Fruit fly (Drosophila melanogaster): ENCODE measurements around the gene CG5731.

DNA sequence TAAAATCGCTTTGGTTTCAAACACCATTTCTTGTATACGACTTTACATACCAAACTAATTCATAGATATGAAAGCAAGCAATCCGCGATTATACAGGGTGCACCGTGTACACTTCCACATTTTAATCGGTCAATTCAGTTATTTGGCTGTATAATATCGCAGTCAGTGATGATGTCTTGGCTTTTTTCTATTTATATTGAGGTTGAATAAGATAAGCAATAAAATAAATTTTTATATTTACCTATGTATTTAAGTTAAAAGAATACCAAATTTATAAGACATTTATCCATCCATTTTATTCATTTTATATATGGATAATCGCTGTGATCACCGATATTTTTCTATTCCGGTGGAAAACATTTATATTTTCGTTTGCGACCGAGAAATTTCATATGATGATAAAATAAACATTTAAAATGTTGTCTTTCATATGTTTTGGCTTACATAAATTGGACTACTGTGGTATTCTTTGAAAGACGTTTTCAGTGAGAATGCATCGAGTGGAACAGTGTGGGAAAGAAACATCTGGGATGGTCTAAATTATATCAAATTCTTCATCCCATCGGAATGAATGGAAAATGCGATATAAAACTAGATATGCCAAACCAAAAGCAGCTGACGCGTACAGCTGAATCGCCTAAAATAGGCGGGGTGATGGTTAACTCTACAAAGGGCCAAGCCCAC, 17.3 kb upstream of the CG5731 start, which contains the start of gene CG5708:
- TF ChIP-seq CG8319 (GFP tag; optimal IDR thresholded peaks at IDR 0.05): no peak
- TF ChIP-seq esn (GFP tag; optimal IDR thresholded peaks at IDR 0.05): peak; percentile 32
- TF ChIP-seq CG8632 (GFP tag; optimal IDR thresholded peaks at IDR 0.05): no peak
- TF ChIP-seq Blimp-1 (GFP tag; optimal IDR thresholded peaks at IDR 0.05): no peak
- TF ChIP-seq Ets96B (tag; optimal IDR thresholded peaks at IDR 0.05): no peak
- TF ChIP-seq CG11902 (GFP tag; optimal IDR thresholded peaks at IDR 0.05): no peak
- TF ChIP-seq Lpt (GFP tag; optimal IDR thresholded peaks at IDR 0.05): no peak
- TF ChIP-seq achi (GFP tag; optimal IDR thresholded peaks at IDR 0.05): peak; percentile 35
